Worm (Caenorhabditis elegans): ENCODE measurements around the gene Y39A1A.22.

ce11 chrIII:10708484-10708883 is 1.7 kb upstream of the Y39A1A.22 start:
- TF ChIP-seq ceh-34 (tag; optimal IDR thresholded peaks at IDR 0.05): no peak
- TF ChIP-seq elt-4 (tag; optimal IDR thresholded peaks at IDR 0.05): no peak
- TF ChIP-seq hlh-8 (tag; optimal IDR thresholded peaks at IDR 0.05): no peak
- no peak for TF ChIP-seq pag-3 (tag; optimal IDR thresholded peaks at IDR 0.05; ENCODE audit: borderline replicate concordance)
- TF ChIP-seq ceh-19 (GFP tag; optimal IDR thresholded peaks at IDR 0.05): no peak
- TF ChIP-seq nhr-11 (tag; optimal IDR thresholded peaks at IDR 0.05): no peak
- TF ChIP-seq hlh-6 (tag; optimal IDR thresholded peaks at IDR 0.05): no peak
- TF ChIP-seq dve-1 (tag; optimal IDR thresholded peaks at IDR 0.05): no peak
- TF ChIP-seq ztf-16 (tag; optimal IDR thresholded peaks at IDR 0.05): no peak
- TF ChIP-seq ceh-14 (tag; optimal IDR thresholded peaks at IDR 0.05): no peak
- no peak for TF ChIP-seq F13H6.1 (tag; optimal IDR thresholded peaks at IDR 0.05)
- no peak for TF ChIP-seq pqm-1 (tag; optimal IDR thresholded peaks at IDR 0.05)
